Fruit fly (Drosophila melanogaster): ENCODE results near the gene RpS15Aa.

RpS15Aa gene

DNA sequence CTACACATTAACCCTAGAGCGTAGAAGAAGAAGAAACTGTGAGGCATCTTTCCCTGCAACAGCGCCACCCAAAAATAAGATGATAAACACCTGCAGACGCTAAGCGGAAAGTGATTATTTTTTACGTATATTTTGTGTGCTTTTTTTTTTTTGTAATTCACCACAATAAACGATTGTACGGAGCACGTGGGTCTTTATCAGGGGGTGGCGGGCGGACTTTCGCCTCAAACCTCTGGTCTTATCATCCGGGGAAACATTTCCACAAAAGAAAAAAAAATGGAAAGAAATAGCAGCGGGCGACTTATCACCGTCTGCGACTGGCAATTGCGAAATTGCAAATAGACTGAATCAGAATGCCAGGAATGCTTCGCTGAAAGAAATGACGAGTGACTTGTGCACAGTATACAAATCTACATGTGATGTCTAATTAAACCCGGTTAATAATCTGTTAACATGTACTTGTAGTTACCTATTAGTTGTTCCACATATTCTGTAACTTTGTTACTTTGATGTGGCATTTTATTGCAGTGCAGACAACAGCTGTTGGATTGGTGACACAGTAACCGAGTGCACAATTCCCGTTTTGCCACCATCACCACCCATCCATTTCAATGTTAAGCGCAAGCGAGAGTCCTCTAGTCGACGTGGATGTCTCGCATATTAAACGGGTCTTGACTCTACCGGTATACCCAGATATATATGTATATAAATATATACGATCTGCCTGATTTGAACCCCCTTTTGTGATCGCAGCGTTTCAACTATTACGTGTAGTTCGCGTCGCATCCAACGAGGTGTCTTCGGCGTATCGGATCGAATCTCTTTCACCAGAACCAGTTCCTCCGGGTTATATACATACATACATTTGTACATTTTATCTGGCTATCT, 5.4 kb downstream of the RpS15Aa start:
- TF ChIP-seq insv (optimal IDR thresholded peaks at IDR 0.05): no peak
- no peak for TF ChIP-seq Sin3A (optimal IDR thresholded peaks at IDR 0.05)
- TF ChIP-seq h (optimal IDR thresholded peaks at IDR 0.05): no peak
- no peak for TF ChIP-seq ttk (optimal IDR thresholded peaks at IDR 0.05)
- no peak for TF ChIP-seq Myc (optimal IDR thresholded peaks at IDR 0.05)
- no peak for TF ChIP-seq psq (optimal IDR thresholded peaks at IDR 0.05)

- TF ChIP-seq h (optimal IDR thresholded peaks at IDR 0.05) (no peak), insv (optimal IDR thresholded peaks at IDR 0.05) (no peak), Myc (optimal IDR thresholded peaks at IDR 0.05) (no peak), ttk (optimal IDR thresholded peaks at IDR 0.05) (no peak), psq (optimal IDR thresholded peaks at IDR 0.05) (no peak), Sin3A (optimal IDR thresholded peaks at IDR 0.05) (no peak)
These were observed 7.9 kb downstream of the RpS15Aa start, which contains the start of gene Prx2 for dm6 chrX:13329572-13330046. Prx2 (plus strand) TSS chrX:13329824.

DNA sequence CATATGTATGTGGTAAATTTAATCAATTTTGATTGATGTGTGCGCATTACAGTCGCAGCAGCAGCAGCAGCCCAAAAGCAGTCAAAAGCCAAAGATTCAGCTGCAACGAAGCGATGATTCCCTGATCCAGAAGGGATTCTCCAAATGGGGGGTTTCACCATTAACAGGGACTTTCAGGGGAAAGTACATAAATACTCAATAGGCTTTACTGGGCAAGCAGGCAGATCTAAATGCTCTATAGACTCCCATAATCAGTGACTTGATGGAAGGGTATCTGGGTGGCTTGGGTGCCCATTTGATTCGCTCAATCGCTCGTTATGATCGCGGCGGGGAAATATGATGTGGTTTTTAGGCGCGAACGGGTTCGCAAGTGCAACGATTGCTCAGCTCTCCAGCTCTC, 12.2 kb downstream of the RpS15Aa start:
- TF ChIP-seq ttk (optimal IDR thresholded peaks at IDR 0.05): no peak
- no peak for TF ChIP-seq Myc (optimal IDR thresholded peaks at IDR 0.05)
- no peak for TF ChIP-seq insv (optimal IDR thresholded peaks at IDR 0.05)
- TF ChIP-seq psq (optimal IDR thresholded peaks at IDR 0.05): no peak
- no peak for TF ChIP-seq h (optimal IDR thresholded peaks at IDR 0.05)
- TF ChIP-seq Sin3A (optimal IDR thresholded peaks at IDR 0.05): no peak

DNA sequence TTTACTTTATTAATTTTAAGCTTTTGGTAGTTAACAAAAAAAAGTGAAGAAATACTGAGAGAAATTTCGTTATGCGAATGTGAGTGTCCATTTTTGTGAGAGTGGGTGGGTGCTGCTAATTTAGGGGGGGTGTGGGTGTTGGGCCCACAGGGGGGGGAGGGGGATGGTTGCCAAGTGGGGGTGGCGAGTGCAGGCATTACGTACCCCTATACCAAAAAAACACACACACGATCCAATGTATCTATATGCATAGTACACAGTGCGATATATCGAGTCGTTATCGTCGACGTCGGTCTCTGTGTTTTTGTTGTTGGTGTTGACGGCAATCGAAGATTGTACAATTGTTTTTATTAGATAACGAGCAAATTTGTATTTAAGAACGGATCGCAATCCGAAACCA, 14.0 kb downstream of the RpS15Aa start:
- TF ChIP-seq h (optimal IDR thresholded peaks at IDR 0.05) (no peak), Sin3A (optimal IDR thresholded peaks at IDR 0.05) (no peak)

DNA sequence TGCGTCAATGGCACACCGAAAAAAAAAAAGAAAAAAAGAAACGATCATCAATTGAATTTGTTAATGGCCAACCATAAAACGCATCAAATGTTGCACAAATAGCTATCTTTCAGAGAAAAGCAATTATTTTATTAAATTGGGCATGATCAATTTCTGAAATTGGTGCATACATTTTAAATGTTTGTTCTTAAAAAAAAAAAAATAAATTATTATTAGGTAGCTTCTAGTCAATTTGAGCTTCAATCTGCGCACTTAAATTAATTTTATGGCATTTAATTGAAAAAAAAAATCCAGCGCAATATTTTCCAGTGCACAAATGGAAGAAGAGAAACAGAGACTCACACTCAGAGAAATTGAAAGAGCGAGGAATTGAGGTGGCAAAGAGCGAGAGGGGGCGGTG, 14.4 kb downstream of the RpS15Aa start:
- no peak for TF ChIP-seq insv (optimal IDR thresholded peaks at IDR 0.05)
- TF ChIP-seq Myc (optimal IDR thresholded peaks at IDR 0.05): no peak
- TF ChIP-seq h (optimal IDR thresholded peaks at IDR 0.05): no peak
- TF ChIP-seq Sin3A (optimal IDR thresholded peaks at IDR 0.05): no peak
- TF ChIP-seq ttk (optimal IDR thresholded peaks at IDR 0.05): no peak
- no peak for TF ChIP-seq psq (optimal IDR thresholded peaks at IDR 0.05)

DNA sequence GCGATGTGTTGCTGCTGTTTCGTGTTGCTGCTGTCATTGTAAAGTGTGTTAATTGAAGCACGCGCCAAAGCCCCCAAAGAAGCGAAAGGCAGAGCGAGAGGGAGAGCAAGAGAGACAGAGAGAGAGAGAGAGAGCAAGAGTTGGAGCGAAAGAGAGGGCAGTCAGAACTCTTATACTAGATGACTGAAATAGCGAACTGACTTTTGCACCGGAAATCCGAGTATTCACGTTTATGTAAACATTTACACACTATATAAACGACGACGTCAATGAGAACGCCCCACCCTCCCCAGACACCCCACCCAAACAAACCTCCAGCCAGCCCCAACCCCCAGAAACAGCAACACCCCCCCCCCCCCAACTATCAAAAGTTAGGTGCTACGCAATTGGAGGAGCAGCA, 15.1 kb downstream of the RpS15Aa start:
- TF ChIP-seq h (optimal IDR thresholded peaks at IDR 0.05): no peak
- no peak for TF ChIP-seq Myc (optimal IDR thresholded peaks at IDR 0.05)
- no peak for TF ChIP-seq insv (optimal IDR thresholded peaks at IDR 0.05)
- no peak for TF ChIP-seq psq (optimal IDR thresholded peaks at IDR 0.05)
- TF ChIP-seq ttk (optimal IDR thresholded peaks at IDR 0.05): no peak
- no peak for TF ChIP-seq Sin3A (optimal IDR thresholded peaks at IDR 0.05)

dm6 chrX:13320697-13321445, 16.6 kb downstream of the RpS15Aa start:
- no peak for TF ChIP-seq psq (optimal IDR thresholded peaks at IDR 0.05)
- no peak for TF ChIP-seq insv (optimal IDR thresholded peaks at IDR 0.05)
- TF ChIP-seq Sin3A (optimal IDR thresholded peaks at IDR 0.05): no peak
- TF ChIP-seq Myc (optimal IDR thresholded peaks at IDR 0.05): no peak
- no peak for TF ChIP-seq h (optimal IDR thresholded peaks at IDR 0.05)
- TF ChIP-seq ttk (optimal IDR thresholded peaks at IDR 0.05): no peak

DNA sequence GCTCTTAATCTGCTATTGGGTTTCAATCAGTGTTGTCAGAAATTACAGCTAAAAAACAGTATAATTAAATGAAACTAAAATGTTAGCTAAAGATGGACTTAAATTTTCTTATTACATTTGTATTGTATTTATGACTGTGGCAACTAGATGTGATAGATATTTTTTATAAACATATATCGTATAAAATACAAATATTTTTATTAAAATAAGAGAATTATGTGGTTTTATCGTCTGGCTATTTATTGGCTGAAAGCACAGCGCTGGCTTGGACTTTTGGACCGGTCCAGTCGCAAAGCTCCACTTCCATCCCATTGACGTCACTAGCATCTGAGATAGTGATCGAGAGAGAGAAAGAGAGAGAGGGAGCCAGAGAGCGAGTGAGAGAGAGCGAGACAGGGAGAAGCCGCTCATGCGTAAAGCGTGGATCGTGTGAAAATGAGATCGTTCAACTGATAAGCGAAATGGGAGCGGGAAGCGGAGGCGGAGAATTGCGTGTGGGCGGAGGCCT, 18.1 kb downstream of the RpS15Aa start:
- no peak for TF ChIP-seq Myc (optimal IDR thresholded peaks at IDR 0.05)
- no peak for TF ChIP-seq h (optimal IDR thresholded peaks at IDR 0.05)
- no peak for TF ChIP-seq Sin3A (optimal IDR thresholded peaks at IDR 0.05)
- TF ChIP-seq ttk (optimal IDR thresholded peaks at IDR 0.05): no peak
- no peak for TF ChIP-seq psq (optimal IDR thresholded peaks at IDR 0.05)
- TF ChIP-seq insv (optimal IDR thresholded peaks at IDR 0.05): no peak

dm6 chrX:13315463-13315817, 22.1 kb downstream of the RpS15Aa start:
- TF ChIP-seq Myc (optimal IDR thresholded peaks at IDR 0.05) (no peak), h (optimal IDR thresholded peaks at IDR 0.05) (no peak), ttk (optimal IDR thresholded peaks at IDR 0.05) (no peak), insv (optimal IDR thresholded peaks at IDR 0.05) (no peak), psq (optimal IDR thresholded peaks at IDR 0.05) (no peak), Sin3A (optimal IDR thresholded peaks at IDR 0.05) (no peak)

DNA sequence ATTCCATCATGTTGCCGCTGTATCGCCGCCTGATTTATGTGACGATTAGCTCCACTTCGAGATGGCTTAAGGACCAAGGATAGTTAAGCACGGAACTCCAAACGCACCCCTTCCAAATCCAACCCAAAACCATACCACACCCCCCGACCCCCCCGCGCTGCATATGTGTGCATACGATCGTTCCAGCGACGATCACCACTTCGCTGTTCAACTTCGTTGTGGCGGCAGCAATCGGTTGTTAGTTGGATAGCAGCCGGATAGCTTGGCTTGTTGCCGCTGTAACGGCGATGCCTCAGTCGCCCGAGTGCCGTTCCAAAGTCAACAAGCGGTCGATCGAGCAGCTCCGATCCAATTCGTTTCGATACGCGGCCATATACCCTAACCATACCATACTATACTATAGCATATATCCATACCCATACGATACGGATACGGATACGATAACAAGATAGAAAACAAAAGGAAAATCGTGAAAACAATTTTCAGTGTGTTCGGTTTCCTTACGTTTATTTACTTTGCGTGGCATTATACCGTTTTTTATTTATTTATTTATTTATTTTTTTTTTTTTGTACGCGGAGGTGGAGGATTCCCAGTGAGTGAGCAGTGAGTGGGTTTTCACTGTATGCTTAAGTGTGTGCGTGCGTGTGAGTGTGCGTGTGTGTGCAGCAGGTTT, 22.6 kb downstream of the RpS15Aa start:
- TF ChIP-seq ttk (optimal IDR thresholded peaks at IDR 0.05): no peak
- TF ChIP-seq h (optimal IDR thresholded peaks at IDR 0.05): no peak
- TF ChIP-seq psq (optimal IDR thresholded peaks at IDR 0.05): no peak
- no peak for TF ChIP-seq insv (optimal IDR thresholded peaks at IDR 0.05)
- no peak for TF ChIP-seq Sin3A (optimal IDR thresholded peaks at IDR 0.05)

dm6 chrX:13314323-13314722, 23.2 kb downstream of the RpS15Aa start:
- TF ChIP-seq Sin3A (optimal IDR thresholded peaks at IDR 0.05): no peak
- no peak for TF ChIP-seq h (optimal IDR thresholded peaks at IDR 0.05)
- TF ChIP-seq ttk (optimal IDR thresholded peaks at IDR 0.05): no peak
- TF ChIP-seq insv (optimal IDR thresholded peaks at IDR 0.05): no peak
- no peak for TF ChIP-seq Myc (optimal IDR thresholded peaks at IDR 0.05)
- no peak for TF ChIP-seq psq (optimal IDR thresholded peaks at IDR 0.05)

- TF ChIP-seq h (optimal IDR thresholded peaks at IDR 0.05) (no peak), ttk (optimal IDR thresholded peaks at IDR 0.05) (no peak), Sin3A (optimal IDR thresholded peaks at IDR 0.05) (no peak), psq (optimal IDR thresholded peaks at IDR 0.05) (no peak), insv (optimal IDR thresholded peaks at IDR 0.05) (no peak), Myc (optimal IDR thresholded peaks at IDR 0.05) (no peak)
These were observed 24.4 kb downstream of the RpS15Aa start for dm6 chrX:13313133-13313532.

Data from Kc167 (cell line).